Fruit fly (Drosophila melanogaster) whole organism, embryonic: Measurements from ENCODE around the gene Uba2.

ENCODE experiments used
- Atf-2 ChIP-seq: fragments of 200-800 bp; sonication (Bioruptor generic); optimal IDR thresholded peaks from 2 replicates; lab custom pipeline; 2016; ENCODE audit warnings: missing biosample characterization, missing genetic modification characterization
- Atf6 ChIP-seq: fragments of 200-800 bp; sonication (Bioruptor generic); IDR thresholded peaks from 2 replicates; pipeline ENCODE4 v1.3.6; 2022; ENCODE audit warnings: missing biosample characterization, missing genetic modification characterization
- CG10366 ChIP-seq: fragments of 200-800 bp; sonication (Bioruptor generic); IDR thresholded peaks from 2 replicates; pipeline ENCODE4 v1.3.6; 2022; ENCODE audit warnings: missing biosample characterization, missing genetic modification characterization
- CG10959 ChIP-seq: fragments of 200-800 bp; sonication (Bioruptor generic); IDR thresholded peaks from 2 replicates; pipeline ENCODE4 v1.3.6; 2022; ENCODE audit warnings: missing biosample characterization, missing genetic modification characterization
- CG12236 ChIP-seq: fragments of 200-800 bp; sonication (Bioruptor generic); optimal IDR thresholded peaks from 2 replicates; lab custom pipeline; 2016; ENCODE audit warnings: missing biosample characterization, missing genetic modification characterization
- CG12942 ChIP-seq: fragments of 200-800 bp; sonication (Bioruptor generic); optimal IDR thresholded peaks from 3 replicates; lab custom pipeline; 2016; ENCODE audit warnings: missing biosample characterization, missing genetic modification characterization
- CG13287 ChIP-seq: fragments of 200-800 bp; sonication (Bioruptor generic); IDR thresholded peaks from 2 replicates; pipeline ENCODE4 v1.3.6; 2022; ENCODE audit warnings: missing biosample characterization, missing genetic modification characterization; ENCODE audit not compliant: partially characterized antibody
- CG15479 ChIP-seq: fragments of 200-800 bp; sonication (Bioruptor generic); optimal IDR thresholded peaks from 3 replicates; lab custom pipeline; 2019; ENCODE audit warnings: missing biosample characterization, mild to moderate bottlenecking, missing genetic modification characterization, moderate library complexity
- CG16779 ChIP-seq: fragments of 200-800 bp; sonication (Bioruptor generic); IDR thresholded peaks from 2 replicates; pipeline ENCODE4 v1.3.6; 2022; ENCODE audit warnings: missing biosample characterization, missing genetic modification characterization
- CG17385 ChIP-seq: fragments of 200-800 bp; sonication (Bioruptor generic); optimal IDR thresholded peaks from 3 replicates; lab custom pipeline; 2018; ENCODE audit warnings: missing biosample characterization, mild to moderate bottlenecking, missing genetic modification characterization
- CG17612 ChIP-seq: fragments of 200-800 bp; sonication (Bioruptor generic); IDR thresholded peaks from 2 replicates; pipeline ENCODE4 v1.3.6; 2022; ENCODE audit warnings: missing biosample characterization, missing genetic modification characterization
- CG2678 ChIP-seq: fragments of 200-800 bp; sonication (Bioruptor generic); optimal IDR thresholded peaks from 3 replicates; lab custom pipeline; 2019; ENCODE audit warnings: missing biosample characterization, mild to moderate bottlenecking, missing genetic modification characterization, moderate library complexity
- CG42726 ChIP-seq: fragments of 200-800 bp; sonication (Bioruptor generic); IDR thresholded peaks from 2 replicates; pipeline ENCODE4 v1.3.6; 2022; ENCODE audit warnings: missing biosample characterization, missing genetic modification characterization; ENCODE audit not compliant: partially characterized antibody
- CG6254 ChIP-seq: fragments of 200-800 bp; sonication (Bioruptor generic); optimal IDR thresholded peaks from 3 replicates; lab custom pipeline; 2017; ENCODE audit warnings: mild to moderate bottlenecking, missing biosample characterization, missing genetic modification reagents, missing genetic modification characterization
- CG6683 ChIP-seq: fragments of 200-800 bp; sonication (Bioruptor generic); optimal IDR thresholded peaks from 2 replicates; lab custom pipeline; 2017; ENCODE audit warnings: missing biosample characterization, mild to moderate bottlenecking, missing genetic modification characterization, missing genetic modification reagents
- CG6854 ChIP-seq: fragments of 200-800 bp; sonication (Bioruptor generic); optimal IDR thresholded peaks from 3 replicates; lab custom pipeline; 2017; ENCODE audit warnings: missing biosample characterization, mild to moderate bottlenecking, missing genetic modification characterization
- CG7357 ChIP-seq: fragments of 200-800 bp; sonication (Bioruptor generic); IDR thresholded peaks from 3 replicates; pipeline ENCODE4 v1.3.6; 2022; ENCODE audit warnings: missing biosample characterization, missing genetic modification characterization
- CG8281 ChIP-seq: fragments of 200-800 bp; sonication (Bioruptor generic); optimal IDR thresholded peaks from 2 replicates; lab custom pipeline; 2018; ENCODE audit warnings: missing biosample characterization, mild to moderate bottlenecking, missing genetic modification characterization, moderate library complexity
- CG8765 ChIP-seq: fragments of 200-800 bp; sonication (Bioruptor generic); IDR thresholded peaks from 2 replicates; pipeline ENCODE4 v1.3.6; 2022; ENCODE audit warnings: missing biosample characterization, missing genetic modification characterization
- Dip3 ChIP-seq: fragments of 200-800 bp; sonication (Bioruptor generic); optimal IDR thresholded peaks from 3 replicates; lab custom pipeline; 2016; ENCODE audit warnings: missing biosample characterization, missing genetic modification characterization
- Gsc ChIP-seq: fragments of 200-800 bp; sonication (Bioruptor generic); IDR thresholded peaks from 2 replicates; pipeline ENCODE4 v1.3.6; 2022; ENCODE audit warnings: missing biosample characterization, missing genetic modification characterization
- Hand ChIP-seq: fragments of 200-800 bp; sonication (Bioruptor generic); optimal IDR thresholded peaks from 2 replicates; lab custom pipeline; 2017; ENCODE audit warnings: mild to moderate bottlenecking, missing biosample characterization, missing genetic modification reagents, missing genetic modification characterization
- Jarid2 ChIP-seq: fragments of 200-800 bp; sonication (Bioruptor generic); optimal IDR thresholded peaks from 3 replicates; lab custom pipeline; 2017; ENCODE audit warnings: mild to moderate bottlenecking, missing biosample characterization, missing genetic modification reagents, missing genetic modification characterization
- Lhr ChIP-seq: fragments of 200-800 bp; sonication (Bioruptor generic); optimal IDR thresholded peaks from 3 replicates; lab custom pipeline; 2017; ENCODE audit warnings: mild to moderate bottlenecking, missing biosample characterization, missing genetic modification reagents, missing genetic modification characterization
- Neu2 ChIP-seq: fragments of 200-800 bp; sonication (Bioruptor generic); optimal IDR thresholded peaks from 3 replicates; lab custom pipeline; 2016; ENCODE audit warnings: missing biosample characterization, missing genetic modification characterization, borderline replicate concordance
- NfI ChIP-seq: fragments of 200-800 bp; sonication (Bioruptor generic); optimal IDR thresholded peaks from 3 replicates; lab custom pipeline; 2018; ENCODE audit warnings: missing biosample characterization, mild to moderate bottlenecking, missing genetic modification characterization, moderate library complexity
- Side ChIP-seq: fragments of 200-800 bp; sonication (Bioruptor generic); optimal IDR thresholded peaks from 2 replicates; lab custom pipeline; 2016; ENCODE audit warnings: missing biosample characterization, missing genetic modification characterization
- Spps ChIP-seq: fragments of 200-800 bp; sonication (Bioruptor generic); optimal IDR thresholded peaks from 2 replicates; lab custom pipeline; 2018; ENCODE audit warnings: missing biosample characterization, mild to moderate bottlenecking, missing genetic modification characterization
- Taf1 ChIP-seq: fragments of 200-800 bp; sonication (Bioruptor generic); IDR thresholded peaks from 2 replicates; pipeline ENCODE4 v1.3.6; 2022; ENCODE audit warnings: missing biosample characterization, missing genetic modification characterization
- Usf ChIP-seq: fragments of 200-800 bp; sonication (Bioruptor generic); optimal IDR thresholded peaks from 2 replicates; lab custom pipeline; 2017; ENCODE audit warnings: missing genotype, missing biosample characterization, missing genetic modification characterization
- YL-1 ChIP-seq: fragments of 200-800 bp; sonication (Bioruptor generic); optimal IDR thresholded peaks from 3 replicates; lab custom pipeline; 2017; ENCODE audit warnings: missing biosample characterization, mild to moderate bottlenecking, missing genetic modification characterization
- ara ChIP-seq: fragments of 200-800 bp; sonication (Bioruptor generic); IDR thresholded peaks from 2 replicates; pipeline ENCODE4 v1.3.6; 2022; ENCODE audit warnings: missing biosample characterization, missing genetic modification characterization
- ase ChIP-seq: fragments of 200-800 bp; sonication (Bioruptor generic); IDR thresholded peaks from 3 replicates; pipeline ENCODE4 v1.3.6; 2022; ENCODE audit warnings: missing biosample characterization, missing genetic modification characterization
- ato ChIP-seq: fragments of 200-800 bp; sonication (Bioruptor generic); IDR thresholded peaks from 2 replicates; pipeline ENCODE4 v1.3.6; 2022; ENCODE audit warnings: missing biosample characterization, missing genetic modification characterization; ENCODE audit not compliant: partially characterized antibody
- bowl ChIP-seq: fragments of 200-800 bp; sonication (Bioruptor generic); IDR thresholded peaks from 2 replicates; pipeline ENCODE4 v1.3.6; 2022; ENCODE audit warnings: missing biosample characterization, missing genetic modification characterization
- dmrt99B ChIP-seq: fragments of 200-800 bp; sonication (Bioruptor generic); optimal IDR thresholded peaks from 2 replicates; lab custom pipeline; 2018; ENCODE audit warnings: missing biosample characterization, mild to moderate bottlenecking, missing genetic modification characterization, moderate library complexity
- en ChIP-seq: fragments of 200-800 bp; sonication (Bioruptor generic); optimal IDR thresholded peaks from 2 replicates; lab custom pipeline; 2016; ENCODE audit warnings: missing biosample characterization, missing genetic modification characterization
- exex ChIP-seq: fragments of 200-800 bp; sonication (Bioruptor generic); optimal IDR thresholded peaks from 4 replicates; lab custom pipeline; 2018; ENCODE audit warnings: missing biosample characterization, mild to moderate bottlenecking, missing genetic modification characterization, moderate library complexity
- fd102C ChIP-seq: fragments of 200-800 bp; sonication (Bioruptor generic); optimal IDR thresholded peaks from 2 replicates; lab custom pipeline; 2018; ENCODE audit warnings: missing biosample characterization, mild to moderate bottlenecking, missing genetic modification characterization, moderate library complexity
- fru ChIP-seq: fragments of >200 bp; optimal IDR thresholded peaks from 2 replicates; lab custom pipeline; 2017
- gro ChIP-seq: fragments of 200-800 bp; sonication (Bioruptor generic); optimal IDR thresholded peaks from 2 replicates; lab custom pipeline; 2016; ENCODE audit warnings: missing biosample characterization, missing genetic modification characterization
- ind ChIP-seq: fragments of 200-800 bp; sonication (Bioruptor generic); optimal IDR thresholded peaks from 3 replicates; lab custom pipeline; 2016; ENCODE audit warnings: missing biosample characterization, missing genetic modification characterization
- kah ChIP-seq: fragments of 200-800 bp; sonication (Bioruptor generic); optimal IDR thresholded peaks from 2 replicates; lab custom pipeline; 2018; ENCODE audit warnings: missing biosample characterization, mild to moderate bottlenecking, missing genetic modification characterization
- kay ChIP-seq: fragments of 200-800 bp; sonication (Bioruptor generic); optimal IDR thresholded peaks from 2 replicates; lab custom pipeline; 2016; ENCODE audit warnings: missing biosample characterization, missing genetic modification characterization
- mld ChIP-seq: fragments of 200-800 bp; sonication (Bioruptor generic); IDR thresholded peaks from 3 replicates; pipeline ENCODE4 v1.3.6; 2022; ENCODE audit warnings: missing biosample characterization, missing genetic modification characterization; ENCODE audit not compliant: partially characterized antibody
- nerfin-1 ChIP-seq: fragments of 200-800 bp; sonication (Bioruptor generic); optimal IDR thresholded peaks from 3 replicates; lab custom pipeline; 2019; ENCODE audit warnings: missing biosample characterization, mild to moderate bottlenecking, missing genetic modification characterization, moderate library complexity
- nom ChIP-seq: fragments of 200-800 bp; sonication (Bioruptor generic); optimal IDR thresholded peaks from 2 replicates; lab custom pipeline; 2017; ENCODE audit warnings: missing biosample characterization, missing genetic modification characterization, mild to moderate bottlenecking, moderate library complexity, missing genetic modification reagents
- sima ChIP-seq: fragments of 200-800 bp; sonication (Bioruptor generic); optimal IDR thresholded peaks from 2 replicates; lab custom pipeline; 2016; ENCODE audit warnings: missing biosample characterization, missing genetic modification characterization
- sisA ChIP-seq: fragments of 200-800 bp; sonication (Bioruptor generic); IDR thresholded peaks from 2 replicates; pipeline ENCODE4 v1.3.6; 2022; ENCODE audit warnings: missing biosample characterization, missing genetic modification characterization
- so ChIP-seq: fragments of 200-800 bp; sonication (Bioruptor generic); IDR thresholded peaks from 3 replicates; pipeline ENCODE4 v1.3.6; 2022; ENCODE audit warnings: missing biosample characterization, missing genetic modification characterization
- sug ChIP-seq: fragments of 200-800 bp; optimal IDR thresholded peaks from 2 replicates; lab custom pipeline; 2019; ENCODE audit warnings: missing biosample characterization, mild to moderate bottlenecking, missing genetic modification characterization, moderate library complexity
- tup ChIP-seq: fragments of 200-800 bp; sonication (Bioruptor generic); optimal IDR thresholded peaks from 2 replicates; lab custom pipeline; 2016; ENCODE audit warnings: missing biosample characterization, mild to moderate bottlenecking, missing genetic modification characterization, moderate library complexity

The Uba2 gene

DNA sequence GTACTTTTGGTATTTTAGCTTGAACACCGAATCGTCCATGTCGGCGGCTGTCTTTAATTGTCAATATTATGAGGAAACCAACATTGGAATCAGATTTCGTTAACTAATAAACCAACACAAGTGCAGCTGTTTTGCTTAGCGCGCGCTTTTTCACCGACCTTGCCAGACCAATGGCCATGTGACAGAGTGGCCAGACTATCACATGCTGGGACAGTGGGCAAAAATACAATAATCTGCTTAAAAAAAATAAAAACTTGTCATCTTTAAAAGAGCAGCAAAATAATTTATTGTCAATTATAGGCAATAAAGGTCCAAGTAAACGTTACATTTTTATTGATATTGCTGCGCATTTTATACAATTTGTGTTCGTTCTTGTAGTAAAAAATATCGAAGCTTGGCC is 48.2 kb upstream of the Uba2 start, which contains the start of gene RecQ4 (continued):
- no peak for TF ChIP-seq Usf
- no peak for TF ChIP-seq CG2678 (tag; lab: Kevin White, UChicago)
- no peak for TF ChIP-seq Side (GFP tag; lab: Kevin White, UChicago)
- TF ChIP-seq ato (GFP tag; lab: Robert Waterston, UW) = no peak
- TF ChIP-seq bowl = no peak
- TF ChIP-seq CG6683 = no peak
- no peak for TF ChIP-seq exex
- TF ChIP-seq ase (GFP tag; lab: Robert Waterston, UW) = no peak
- no peak for TF ChIP-seq CG10959 (GFP tag; lab: Robert Waterston, UW)
- no peak for TF ChIP-seq Spps (tag; lab: Kevin White, UChicago)
- no peak for TF ChIP-seq CG7357 (GFP tag; lab: Robert Waterston, UW)
- TF ChIP-seq nerfin-1 = no peak
- TF ChIP-seq sisA (GFP tag; lab: Robert Waterston, UW) = no peak
- peak; percentile 52; the same call in 1 of the 2 replicates for TF ChIP-seq CG42726
- TF ChIP-seq YL-1 = peak; percentile 40
- TF ChIP-seq ara (GFP tag; lab: Robert Waterston, UW) = no peak
- no peak for TF ChIP-seq CG17612 (GFP tag; lab: Robert Waterston, UW)
- TF ChIP-seq kah (GFP tag; lab: Kevin White, UChicago) = no peak
- no peak for TF ChIP-seq nom
- TF ChIP-seq Neu2 (GFP tag; lab: Kevin White, UChicago) = no peak
- TF ChIP-seq Taf1 (GFP tag; lab: Robert Waterston, UW) = no peak
- peak; percentile 51; the same call in 1 of the 2 replicates for TF ChIP-seq CG13287 (GFP tag; lab: Robert Waterston, UW)
- no peak for TF ChIP-seq CG17385 (GFP tag; lab: Kevin White, UChicago)
- TF ChIP-seq Hand (GFP tag; lab: Kevin White, UChicago) = no peak
- no peak for TF ChIP-seq CG8765
- no peak for TF ChIP-seq CG16779
- TF ChIP-seq dmrt99B = no peak
- TF ChIP-seq mld (GFP tag; lab: Robert Waterston, UW) = no peak
- TF ChIP-seq Atf-2 = no peak
- TF ChIP-seq CG8281 (tag; lab: Kevin White, UChicago) = no peak
- no peak for TF ChIP-seq Jarid2
- TF ChIP-seq Lhr (GFP tag; lab: Kevin White, UChicago) = no peak
- no peak for TF ChIP-seq CG6254 (GFP tag; lab: Kevin White, UChicago)
- no peak for TF ChIP-seq kay
- no peak for TF ChIP-seq CG12942
- no peak for TF ChIP-seq sug (tag; lab: Kevin White, UChicago)
- no peak for TF ChIP-seq tup (GFP tag; lab: Kevin White, UChicago)
- TF ChIP-seq CG12236 (GFP tag; lab: Kevin White, UChicago) = no peak
- TF ChIP-seq gro (GFP tag; lab: Kevin White, UChicago) = no peak
- TF ChIP-seq en (GFP tag; lab: Kevin White, UChicago) = no peak
- no peak for TF ChIP-seq Atf6
- TF ChIP-seq NfI (GFP tag; lab: Kevin White, UChicago) = no peak
- no peak for TF ChIP-seq Dip3 (GFP tag; lab: Kevin White, UChicago)
- TF ChIP-seq sima (GFP tag; lab: Kevin White, UChicago) = no peak
- TF ChIP-seq so (GFP tag; lab: Robert Waterston, UW) = no peak
- no peak for TF ChIP-seq Gsc
- no peak for TF ChIP-seq fru (lab: Kevin White, UChicago)
- TF ChIP-seq fd102C (GFP tag; lab: Kevin White, UChicago) = no peak
- no peak for TF ChIP-seq CG10366 (GFP tag; lab: Robert Waterston, UW)
- no peak for TF ChIP-seq CG6854 (GFP tag; lab: Kevin White, UChicago)
- no peak for TF ChIP-seq CG15479 (GFP tag; lab: Kevin White, UChicago)
- no peak for TF ChIP-seq ind
